Fruit fly (Drosophila melanogaster) whole organism, prepupa: ENCODE measurements around the gene Clc.

Source experiments
- CG11902 ChIP-seq: fragments of 200-800 bp; sonication (Bioruptor generic); optimal IDR thresholded peaks from 3 replicates; lab custom pipeline; 2016; ENCODE audit warnings: missing biosample characterization, missing genetic modification characterization
- CG3032 ChIP-seq: fragments of 200-800 bp; optimal IDR thresholded peaks from 2 replicates; lab custom pipeline; 2019; ENCODE audit warnings: missing biosample characterization, mild to moderate bottlenecking, missing genetic modification characterization, moderate library complexity
- CG34406 ChIP-seq: fragments of 200-800 bp; sonication (Bioruptor generic); optimal IDR thresholded peaks from 3 replicates; lab custom pipeline; 2016; ENCODE audit warnings: missing biosample characterization, missing genetic modification characterization
- CG3919 ChIP-seq: fragments of 200-800 bp; sonication (Bioruptor generic); optimal IDR thresholded peaks from 3 replicates; lab custom pipeline; 2016; ENCODE audit warnings: missing biosample characterization, missing genetic modification characterization
- CG4318 ChIP-seq: fragments of 200-800 bp; sonication (Bioruptor generic); optimal IDR thresholded peaks from 3 replicates; lab custom pipeline; 2017; ENCODE audit warnings: missing biosample characterization, mild to moderate bottlenecking, missing genetic modification characterization
- CG6808 ChIP-seq: fragments of 200-800 bp; sonication (Bioruptor generic); optimal IDR thresholded peaks from 3 replicates; lab custom pipeline; 2017; ENCODE audit warnings: missing biosample characterization, missing genetic modification characterization, mild to moderate bottlenecking, moderate library complexity, missing genetic modification reagents
- CG7368 ChIP-seq: fragments of 200-800 bp; sonication (Bioruptor generic); optimal IDR thresholded peaks from 3 replicates; lab custom pipeline; 2016; ENCODE audit warnings: missing biosample characterization, missing genetic modification characterization
- CG8319 ChIP-seq: fragments of 200-800 bp; sonication (Bioruptor generic); optimal IDR thresholded peaks from 3 replicates; lab custom pipeline; 2016; ENCODE audit warnings: missing biosample characterization, missing genetic modification characterization
- CG8632 ChIP-seq: fragments of 200-800 bp; sonication (Bioruptor generic); optimal IDR thresholded peaks from 3 replicates; lab custom pipeline; 2016; ENCODE audit warnings: missing biosample characterization, missing genetic modification characterization
- Eip75B ChIP-seq: fragments of 200-800 bp; sonication (Bioruptor generic); optimal IDR thresholded peaks from 3 replicates; lab custom pipeline; 2016; ENCODE audit warnings: missing biosample characterization, missing genetic modification characterization
- Ets21C ChIP-seq: fragments of 200-800 bp; sonication (Bioruptor generic); optimal IDR thresholded peaks from 3 replicates; lab custom pipeline; 2016; ENCODE audit warnings: missing biosample characterization, missing genetic modification characterization
- Ets96B ChIP-seq: fragments of 200-800 bp; optimal IDR thresholded peaks from 2 replicates; lab custom pipeline; 2019; ENCODE audit warnings: missing biosample characterization, mild to moderate bottlenecking, missing genetic modification characterization, moderate library complexity
- Gug ChIP-seq: fragments of 200-800 bp; sonication (Bioruptor generic); IDR thresholded peaks from 2 replicates; pipeline ENCODE4 v1.3.6; 2022; ENCODE audit warnings: missing biosample characterization, missing genetic modification characterization
- Hr4 ChIP-seq: fragments of 200-800 bp; sonication (Bioruptor generic); optimal IDR thresholded peaks from 3 replicates; lab custom pipeline; 2016; ENCODE audit warnings: missing biosample characterization, missing genetic modification characterization
- OdsH ChIP-seq: fragments of 200-800 bp; sonication (Bioruptor generic); optimal IDR thresholded peaks from 3 replicates; lab custom pipeline; 2016; ENCODE audit warnings: missing biosample characterization, missing genetic modification characterization
- Smox ChIP-seq: fragments of 200-800 bp; sonication (Bioruptor generic); optimal IDR thresholded peaks from 3 replicates; lab custom pipeline; 2016; ENCODE audit warnings: missing biosample characterization, missing genetic modification characterization
- Sox14 ChIP-seq: fragments of 200-800 bp; sonication (Bioruptor generic); optimal IDR thresholded peaks from 3 replicates; lab custom pipeline; 2016; ENCODE audit warnings: missing biosample characterization, missing genetic modification characterization
- Sox15 ChIP-seq: fragments of 200-800 bp; sonication (Bioruptor generic); optimal IDR thresholded peaks from 3 replicates; lab custom pipeline; 2016; ENCODE audit warnings: missing biosample characterization, missing genetic modification characterization
- acj6 ChIP-seq: fragments of 200-800 bp; sonication (Bioruptor generic); optimal IDR thresholded peaks from 3 replicates; lab custom pipeline; 2016; ENCODE audit warnings: missing biosample characterization, missing genetic modification characterization
- dsx ChIP-seq: fragments of 200-800 bp; optimal IDR thresholded peaks from 3 replicates; lab custom pipeline; 2019; ENCODE audit warnings: missing biosample characterization, mild to moderate bottlenecking, missing genetic modification characterization, moderate library complexity; ENCODE audit not compliant: poor library complexity, severe bottlenecking
- eg ChIP-seq: fragments of 200-800 bp; sonication (Bioruptor generic); IDR thresholded peaks from 3 replicates; pipeline ENCODE4 v1.3.6; 2022; ENCODE audit warnings: missing biosample characterization, missing genetic modification characterization
- fd85E ChIP-seq: fragments of 200-800 bp; sonication (Bioruptor generic); optimal IDR thresholded peaks from 3 replicates; lab custom pipeline; 2016; ENCODE audit warnings: missing biosample characterization, missing genetic modification characterization
- fkh ChIP-seq: fragments of 200-800 bp; sonication (Bioruptor generic); optimal IDR thresholded peaks from 3 replicates; lab custom pipeline; 2017; ENCODE audit warnings: missing biosample characterization, mild to moderate bottlenecking, missing genetic modification characterization, moderate library complexity
- pdm3 ChIP-seq: fragments of 200-800 bp; sonication (Bioruptor generic); optimal IDR thresholded peaks from 3 replicates; lab custom pipeline; 2016; ENCODE audit warnings: missing biosample characterization, missing genetic modification characterization
- spab ChIP-seq: fragments of 200-800 bp; sonication (Bioruptor generic); optimal IDR thresholded peaks from 2 replicates; lab custom pipeline; 2017; ENCODE audit warnings: missing biosample characterization, mild to moderate bottlenecking, missing genetic modification characterization, missing genetic modification reagents
- ss ChIP-seq, 2 experiments: fragments of 200-800 bp; sonication (Bioruptor generic); optimal IDR thresholded peaks; 2 replicates in 1 of 2; 3 replicates in 1 of 2; lab custom pipeline; 2017 to 2018; ENCODE audit warnings: mild to moderate bottlenecking in 2 of 2, missing biosample characterization in 2 of 2, missing genetic modification characterization in 2 of 2, moderate library complexity in 1 of 2
- svp ChIP-seq: fragments of 200-800 bp; sonication (Bioruptor generic); peaks from one replicate; lab custom pipeline; 2016; ENCODE audit warnings: missing biosample characterization, missing genetic modification characterization
- vri ChIP-seq: fragments of 200-800 bp; sonication (Bioruptor generic); optimal IDR thresholded peaks from 3 replicates; lab custom pipeline; 2016; ENCODE audit warnings: missing biosample characterization, mild to moderate bottlenecking, missing genetic modification characterization

The Clc gene

DNA sequence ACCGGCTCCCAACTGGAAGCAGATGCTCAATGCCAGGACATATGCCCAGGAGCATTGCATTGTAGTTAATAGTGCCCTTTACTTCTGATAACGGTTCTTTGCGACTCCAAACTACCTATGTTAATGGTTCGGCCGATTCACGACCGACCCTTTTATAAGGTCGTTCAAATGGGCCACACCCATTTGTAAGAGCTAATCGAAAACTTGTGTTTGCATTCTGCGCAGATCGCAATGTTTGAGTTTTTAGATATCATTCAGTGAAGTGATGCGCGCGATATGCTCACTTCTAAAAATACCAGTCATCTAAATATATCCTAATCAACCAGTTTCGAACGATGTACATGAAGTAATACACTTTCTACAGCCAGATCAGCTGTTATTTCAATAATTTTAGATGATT is 39.3 kb upstream of the Clc start, which contains the start of gene obst-F:
Gene obst-F, minus strand, starts transcription at position 101 of the 400 bp plus-strand sequence.
- TF ChIP-seq Ets21C (GFP tag; lab: Kevin White, UChicago) (no peak), spab (GFP tag; lab: Kevin White, UChicago) (no peak), ss (GFP tag; optimal IDR thresholded peaks at IDR 0.05; lab: Kevin White, UChicago) (no peak), pdm3 (GFP tag; lab: Kevin White, UChicago) (no peak), Eip75B (GFP tag; lab: Kevin White, UChicago) (no peak), Ets96B (tag; lab: Kevin White, UChicago) (no peak), CG3919 (GFP tag; lab: Kevin White, UChicago) (no peak), CG8319 (GFP tag; lab: Kevin White, UChicago) (no peak), dsx (GFP tag; lab: Kevin White, UChicago) (no peak), CG8632 (GFP tag; lab: Kevin White, UChicago) (no peak), Smox (GFP tag; lab: Kevin White, UChicago) (no peak), CG11902 (GFP tag; lab: Kevin White, UChicago) (no peak), fd85E (GFP tag; lab: Kevin White, UChicago) (no peak), acj6 (no peak)

DNA sequence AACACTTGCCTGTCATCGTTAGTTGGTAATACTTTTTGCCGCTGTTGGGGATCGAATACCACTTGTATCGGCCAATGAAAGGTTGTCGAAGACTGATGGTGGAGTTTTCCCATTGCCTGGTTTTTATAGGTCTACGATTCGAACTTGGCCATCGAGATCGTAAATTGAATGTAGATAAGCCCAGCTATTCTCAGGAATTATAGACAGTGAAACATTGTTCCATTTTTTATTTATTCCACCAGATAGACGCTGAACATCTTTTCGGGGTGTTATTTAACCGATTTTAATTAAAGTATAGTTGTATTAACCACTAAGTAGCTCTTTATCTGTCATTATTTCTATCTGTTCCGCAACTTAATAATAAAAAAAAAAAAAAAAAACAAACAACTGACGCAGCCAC is 37.3 kb upstream of the Clc start, which contains the start of gene CG7298:
Gene CG7298, minus strand, starts transcription at position 101 of the 400 bp plus-strand sequence.
- TF ChIP-seq fkh (GFP tag; lab: Kevin White, UChicago) = no peak
- no peak for TF ChIP-seq CG6808 (GFP tag; lab: Kevin White, UChicago)

DNA sequence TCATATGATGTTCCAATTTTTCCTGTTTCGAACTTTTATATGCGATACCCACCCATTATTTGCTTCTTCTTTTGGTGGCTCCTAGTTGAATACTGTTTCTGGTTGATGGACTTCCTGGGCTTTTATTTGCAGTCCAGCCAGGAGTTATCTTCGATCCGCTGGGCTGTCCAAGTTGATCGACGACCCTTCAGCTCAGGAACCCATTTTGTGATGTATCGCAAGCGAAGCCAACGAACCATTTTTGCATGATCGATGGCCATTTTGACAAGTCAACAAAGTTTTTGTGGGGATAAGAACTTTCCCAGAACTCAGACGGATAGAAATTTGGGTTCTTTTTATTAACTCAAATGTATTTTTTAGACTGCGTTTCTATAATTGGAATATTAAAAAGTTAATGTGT is 34.9 kb upstream of the Clc start, which contains the start of gene CG7290:
Gene CG7290, minus strand, starts transcription at position 101 of the 400 bp plus-strand sequence.
- TF ChIP-seq Ets21C (GFP tag; lab: Kevin White, UChicago) = no peak
- no peak for TF ChIP-seq Sox15 (GFP tag; lab: Kevin White, UChicago)
- no peak for TF ChIP-seq CG34406 (GFP tag; lab: Kevin White, UChicago)
- TF ChIP-seq eg (GFP tag; lab: Robert Waterston, UW) = no peak
- TF ChIP-seq CG8632 (GFP tag; lab: Kevin White, UChicago) = no peak
- no peak for TF ChIP-seq Hr4
- TF ChIP-seq dsx (GFP tag; lab: Kevin White, UChicago) = no peak
- TF ChIP-seq Sox14 (GFP tag; lab: Kevin White, UChicago) = no peak
- TF ChIP-seq Gug (GFP tag; lab: Robert Waterston, UW) = no peak
- no peak for TF ChIP-seq vri (GFP tag; lab: Kevin White, UChicago)
- TF ChIP-seq Smox (GFP tag; lab: Kevin White, UChicago) = no peak

DNA sequence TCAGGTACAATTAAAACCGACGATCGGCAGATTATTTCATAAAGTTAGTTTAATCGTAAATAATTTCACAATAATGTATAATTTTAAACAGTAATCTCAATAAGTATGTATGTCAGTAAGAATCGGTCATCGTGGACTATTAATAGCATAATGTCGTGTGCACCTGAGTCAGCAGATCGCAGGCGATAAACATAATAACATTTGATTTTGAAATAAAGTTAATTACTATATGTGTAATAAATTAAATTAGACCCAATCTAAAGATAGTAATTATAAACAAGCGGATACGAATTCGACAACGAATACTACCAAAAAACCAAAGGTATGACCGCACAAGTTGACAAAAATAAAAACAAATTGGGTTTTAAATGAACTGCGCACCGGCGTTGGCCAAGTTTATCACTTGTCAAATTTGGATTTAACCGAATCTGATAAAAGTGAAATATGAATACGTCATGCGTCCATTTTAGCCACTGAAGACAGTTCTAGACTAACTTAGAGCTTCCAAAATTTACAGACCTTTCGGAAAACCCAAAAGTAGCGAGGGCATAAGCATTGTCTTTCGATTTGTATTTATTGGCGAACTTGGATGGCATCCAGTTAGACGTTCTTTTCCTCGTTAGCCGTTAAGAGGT is 33.8 kb upstream of the Clc start, which contains the start of gene CG6996:
Gene CG6996, plus strand, starts transcription at position 585 of the 635 bp plus-strand sequence.
- TF ChIP-seq CG4318 (GFP tag; lab: Kevin White, UChicago) = no peak

DNA sequence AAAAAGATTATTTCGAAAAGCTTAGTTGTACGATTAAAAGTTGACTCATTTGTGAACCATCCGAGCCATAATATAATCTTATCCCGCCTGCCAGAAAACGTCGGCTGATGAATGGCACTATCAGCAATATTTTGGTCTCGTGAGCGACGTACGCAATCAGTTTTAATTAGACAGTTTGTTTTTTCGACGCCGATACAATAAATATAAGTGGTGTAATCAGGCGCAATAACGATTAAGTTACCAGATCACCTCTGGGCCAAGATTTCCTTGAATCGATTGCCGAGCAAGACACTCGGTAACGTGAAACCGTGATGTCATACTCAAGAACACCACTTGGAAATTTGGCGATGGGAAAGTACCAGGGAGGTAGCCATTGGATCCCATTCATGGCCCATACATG is 31.8 kb upstream of the Clc start:
- TF ChIP-seq dsx (GFP tag; lab: Kevin White, UChicago) (no peak), vri (GFP tag; lab: Kevin White, UChicago) (peak; percentile 90)

DNA sequence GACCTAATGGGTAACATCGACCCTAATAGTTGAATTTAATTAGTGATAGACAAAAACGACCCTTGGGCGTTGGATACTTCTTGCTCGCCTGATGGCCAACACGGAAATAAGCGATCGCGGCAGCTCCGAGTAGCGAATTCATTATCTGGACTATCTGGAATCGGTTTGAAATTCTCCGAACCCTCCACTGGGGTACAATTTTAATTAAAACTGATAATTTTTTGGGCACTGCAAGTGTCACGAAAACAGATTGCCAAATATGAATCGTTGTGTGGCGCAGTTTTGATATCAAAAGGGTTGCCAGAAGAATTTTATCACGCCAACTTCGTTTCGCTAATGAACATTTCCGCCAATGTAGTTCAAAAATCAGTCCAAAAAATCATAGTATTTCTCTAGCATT is 31.0 kb upstream of the Clc start:
- TF ChIP-seq OdsH (GFP tag; lab: Kevin White, UChicago) = no peak
- no peak for TF ChIP-seq fd85E (GFP tag; lab: Kevin White, UChicago)
- TF ChIP-seq CG3032 (tag; lab: Kevin White, UChicago) = no peak

DNA sequence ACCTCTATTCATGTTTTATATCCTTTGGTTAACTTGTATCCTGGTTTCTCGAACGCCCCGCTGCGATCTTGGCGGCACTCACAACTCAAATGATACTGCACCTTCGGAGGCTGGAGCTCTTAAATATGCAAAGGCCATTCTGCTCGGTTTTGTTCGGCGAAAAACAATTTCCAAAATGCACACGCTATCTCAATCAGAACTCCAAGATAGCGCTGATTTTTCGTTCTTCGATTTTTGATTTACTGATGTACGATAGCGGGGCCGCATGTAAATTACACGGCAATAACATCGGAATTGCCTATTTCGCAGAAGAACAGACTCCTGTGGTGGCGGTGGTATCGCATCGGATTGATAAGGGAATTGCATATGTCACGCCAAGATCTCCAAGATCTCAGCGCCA is 28.8 kb upstream of the Clc start, which contains the start of gene CG7017:
Gene CG7017, minus strand, starts transcription at position 101 of the 400 bp plus-strand sequence.
- TF ChIP-seq svp (GFP tag; lab: Kevin White, UChicago) = peak; percentile 18
- TF ChIP-seq CG7368 (GFP tag; lab: Kevin White, UChicago) = no peak
